Worm (Caenorhabditis elegans) whole organism, L4 larva: Measurements from ENCODE around the gene ubh-1.

Experiments
- ces-1 ChIP-seq: fragments of 150-350 bp; sonication (generic microtip); optimal IDR thresholded peaks from 4 replicates; lab custom pipeline; 2014; ENCODE audit warnings: missing biosample characterization, missing genetic modification reagents, missing genetic modification characterization
- dmd-9 ChIP-seq: fragments of 200-800 bp; sonication (Bioruptor generic); IDR thresholded peaks from 2 replicates; pipeline ENCODE4 v1.3.6; 2022; ENCODE audit warnings: missing genetic modification reagents, missing genetic modification characterization, missing compliant biosample characterization
- egl-43 ChIP-seq: fragments of 200-800 bp; sonication (Bioruptor generic); IDR thresholded peaks from 2 replicates; pipeline ENCODE4 v1.3.6; 2022; ENCODE audit warnings: missing genetic modification reagents, missing genetic modification characterization, missing compliant biosample characterization
- lsy-2 ChIP-seq, 2 experiments: fragments of 150-350 bp in 1 of 2; sonication (generic microtip) in 1 of 2; optimal IDR thresholded peaks; 2 replicates each; lab custom pipeline; 2014 to 2017; ENCODE audit warnings: missing biosample characterization in 2 of 2, missing genetic modification characterization in 2 of 2
- nhr-25 ChIP-seq: sonication (generic microtip); optimal IDR thresholded peaks from 2 replicates; lab custom pipeline; 2017; ENCODE audit warnings: missing genetic modification characterization, mild to moderate bottlenecking, missing compliant biosample characterization, antibody characterized with exemption, moderate library complexity, borderline replicate concordance; ENCODE audit not compliant: insufficient read depth
- nhr-28 ChIP-seq: fragments of 150-350 bp; optimal IDR thresholded peaks from 2 replicates; lab custom pipeline; 2014; ENCODE audit warnings: missing biosample characterization, missing genetic modification characterization
- set-16 ChIP-seq: fragments of 200-800 bp; sonication (Bioruptor generic); IDR thresholded peaks from 2 replicates; pipeline ENCODE4 v1.3.6; 2022; ENCODE audit warnings: missing genetic modification reagents, missing genetic modification characterization, missing compliant biosample characterization
- skn-1 ChIP-seq: fragments of 150-350 bp; optimal IDR thresholded peaks from 2 replicates; lab custom pipeline; 2014; ENCODE audit warnings: missing biosample characterization, missing genetic modification characterization

- TF ChIP-seq skn-1 = no peak
- TF ChIP-seq egl-43 (GFP tag; lab: Robert Waterston, UW) = no peak
- no peak for TF ChIP-seq set-16
- TF ChIP-seq lsy-2 (tag; optimal IDR thresholded peaks at IDR 0.05; lab: Kevin White, UChicago) = no peak
- TF ChIP-seq nhr-28 (tag; lab: Kevin White, UChicago) = peak; percentile 76
- no peak for TF ChIP-seq dmd-9 (GFP tag; lab: Robert Waterston, UW)
- no peak for TF ChIP-seq ces-1 (GFP tag; lab: Kevin White, UChicago)
- no peak for TF ChIP-seq nhr-25
Observed at ce11 chrV:6462606-6463005, 48.6 kb downstream of the ubh-1 start.
